Fruit fly (Drosophila melanogaster): ENCODE data around the gene Bmcp.

The Bmcp gene

DNA sequence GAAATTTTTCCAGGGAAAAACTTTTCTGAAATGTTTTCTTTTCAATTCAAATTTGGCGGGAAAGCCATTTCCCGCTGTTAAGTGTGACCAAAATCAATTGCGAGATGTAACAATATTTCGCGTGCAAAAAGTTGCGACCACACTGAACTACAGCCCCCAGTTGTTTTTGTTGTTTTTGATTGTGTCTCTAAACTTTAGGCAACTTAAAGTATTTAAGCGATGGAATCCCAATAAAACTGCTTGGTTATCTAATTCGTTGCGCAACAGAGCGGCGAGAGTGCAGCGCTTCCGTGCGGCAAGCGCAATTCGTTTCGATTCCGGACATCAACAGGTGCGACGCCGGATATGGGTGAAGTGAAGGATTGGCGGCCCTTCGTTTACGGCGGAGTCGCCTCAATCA lies at the start of gene Bmcp:
Bmcp (plus strand) TSS at position 155 of the 400 bp plus-strand sequence.
- TF ChIP-seq noc (tag; optimal IDR thresholded peaks at IDR 0.05), result no peak

DNA sequence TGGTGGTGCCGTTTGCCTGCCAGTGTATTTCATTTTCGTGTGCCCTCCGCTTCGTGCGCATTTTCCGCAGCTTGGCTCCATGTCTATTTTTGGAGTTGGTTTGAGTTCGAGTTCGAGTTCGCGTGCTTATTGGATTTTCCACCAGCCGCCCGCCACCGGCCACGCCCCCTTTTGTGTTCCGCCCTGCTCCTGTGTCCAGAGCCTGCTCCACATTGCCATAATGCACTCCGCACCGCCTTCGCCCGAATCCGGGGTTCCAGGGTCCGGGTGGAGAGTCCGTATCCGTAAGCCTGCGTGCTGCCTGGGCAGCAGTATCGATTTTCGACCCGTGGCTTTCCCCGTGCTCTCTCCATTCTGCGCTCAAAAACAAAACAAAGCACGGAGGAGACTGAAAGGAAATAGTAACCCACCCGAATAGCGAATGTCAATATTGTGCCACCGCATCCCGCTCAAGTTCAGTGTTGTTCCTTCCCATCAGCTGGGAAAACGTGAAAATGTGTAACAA lies 42.4 kb upstream of the Bmcp start:
- TF ChIP-seq noc (tag; optimal IDR thresholded peaks at IDR 0.05), result no peak

DNA sequence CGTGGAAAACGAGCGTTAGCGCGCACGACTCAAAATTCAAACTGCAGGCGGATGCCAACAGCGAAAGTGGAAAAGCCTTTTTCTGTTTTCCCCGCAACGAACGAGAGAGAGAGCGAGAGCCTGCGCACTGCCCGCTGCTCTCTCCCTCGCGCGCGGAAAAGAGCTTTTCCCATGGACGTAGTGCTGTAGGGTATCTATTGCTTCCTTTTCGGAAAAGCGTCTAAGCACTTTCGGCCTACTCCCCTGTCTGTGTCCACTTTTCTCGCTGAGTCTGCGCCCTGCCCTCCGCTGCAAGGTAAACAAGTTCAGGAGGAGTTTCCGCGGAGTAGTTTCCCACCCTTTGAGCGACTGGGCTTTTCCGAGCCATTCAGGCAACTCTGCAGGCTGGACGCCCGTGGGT lies 40.4 kb upstream of the Bmcp start, which contains the start of gene CG32085:
CG32085 (minus strand) TSS at position 47 of the 400 bp plus-strand sequence.
- TF ChIP-seq noc (tag; optimal IDR thresholded peaks at IDR 0.05), result no peak

DNA sequence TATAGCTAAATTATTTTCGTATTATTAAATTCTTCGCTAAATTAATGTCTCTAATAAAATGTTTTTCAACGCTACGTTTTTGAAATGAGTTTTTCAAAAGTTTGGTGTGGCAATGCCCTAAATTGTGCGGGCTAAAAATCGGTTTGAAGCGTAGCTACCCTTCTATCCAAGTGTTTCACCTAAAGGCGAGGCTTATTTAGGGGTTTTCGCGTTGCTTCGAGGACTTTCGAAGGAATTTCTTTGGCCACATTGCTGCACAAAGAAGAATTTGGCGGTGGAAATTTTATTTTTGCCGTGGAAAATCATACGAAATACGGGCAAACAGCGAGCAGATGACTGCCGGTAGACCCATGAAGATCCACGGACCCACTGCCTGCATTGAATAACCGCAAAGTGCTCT lies 38.9 kb upstream of the Bmcp start, which contains the start of gene TfIIEalpha:
TfIIEalpha (plus strand) TSS at position 245 of the 400 bp plus-strand sequence.
- no peak for TF ChIP-seq noc (tag; optimal IDR thresholded peaks at IDR 0.05)

DNA sequence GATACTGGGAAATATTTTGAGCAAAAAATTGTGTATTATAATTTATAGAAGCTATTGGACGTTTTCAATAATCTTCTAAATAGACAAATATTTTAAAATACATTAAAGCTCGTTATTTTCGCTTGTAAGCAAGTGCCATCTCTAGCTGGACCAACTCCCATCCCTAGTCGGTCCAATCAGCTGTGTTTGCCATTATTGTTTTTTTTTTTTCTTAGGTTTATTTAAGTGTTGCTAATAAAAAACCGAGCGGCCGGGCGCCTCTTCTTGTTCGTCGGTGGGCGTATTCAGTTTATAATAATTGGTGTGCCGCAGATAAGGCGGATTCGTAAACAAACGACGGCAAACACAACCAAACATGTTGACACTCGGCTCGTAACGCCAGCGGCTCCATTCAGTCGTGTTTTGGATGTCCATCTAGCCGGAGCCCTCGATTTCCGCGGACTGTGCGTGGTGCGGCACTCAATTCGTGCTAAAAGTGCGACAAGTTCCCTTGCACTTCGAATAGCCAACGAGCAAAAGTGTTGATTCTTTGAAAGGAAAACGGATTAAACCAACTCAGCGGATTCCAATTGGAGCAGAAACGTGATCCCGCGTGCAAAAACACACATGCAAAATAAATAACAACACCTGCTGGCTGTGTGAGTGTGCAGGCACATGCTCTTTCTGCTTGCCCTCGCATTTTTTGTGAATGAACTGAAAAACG lies 36.8 kb upstream of the Bmcp start, which contains the start of gene Sugb:
Sugb (plus strand) TSS at position 162 of the 703 bp plus-strand sequence.
- peak; percentile 72 for TF ChIP-seq noc (tag; optimal IDR thresholded peaks at IDR 0.05)

DNA sequence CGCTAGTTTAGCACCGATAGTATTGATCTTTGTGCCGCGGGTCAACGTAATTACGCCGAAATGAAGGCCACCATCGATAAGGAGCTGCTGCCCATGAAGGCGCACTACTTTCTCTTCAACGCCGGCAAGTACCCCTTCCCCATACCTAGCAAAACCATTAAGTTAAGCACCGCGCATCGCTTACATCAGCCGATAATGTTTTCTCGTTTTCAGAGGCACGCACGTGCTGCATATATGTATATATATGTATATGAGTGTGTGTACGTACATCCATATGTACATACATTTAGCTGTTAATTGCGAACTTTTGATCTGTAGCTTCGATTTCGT lies 36.2 kb upstream of the Bmcp start:
- TF ChIP-seq noc (tag; optimal IDR thresholded peaks at IDR 0.05), result no peak

DNA sequence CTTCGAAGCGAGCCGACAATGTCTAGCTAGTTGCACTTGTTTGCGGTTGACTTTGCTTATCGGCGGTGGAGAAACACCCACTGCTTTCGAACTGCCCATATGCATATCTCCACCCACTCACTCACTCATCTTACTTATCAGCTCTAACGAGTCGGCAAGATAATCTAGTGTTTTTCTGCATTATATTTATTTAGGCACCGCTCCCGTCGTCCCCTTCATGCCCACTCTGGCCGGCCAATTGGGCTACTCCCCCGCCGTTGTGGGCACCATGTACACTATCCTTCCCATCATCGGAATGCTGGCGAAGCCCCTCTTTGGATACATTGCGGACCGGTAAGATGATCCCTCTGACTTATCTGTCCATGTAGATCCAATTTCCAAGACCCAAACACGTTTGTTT lies 34.9 kb upstream of the Bmcp start:
- no peak for TF ChIP-seq noc (tag; optimal IDR thresholded peaks at IDR 0.05)

DNA sequence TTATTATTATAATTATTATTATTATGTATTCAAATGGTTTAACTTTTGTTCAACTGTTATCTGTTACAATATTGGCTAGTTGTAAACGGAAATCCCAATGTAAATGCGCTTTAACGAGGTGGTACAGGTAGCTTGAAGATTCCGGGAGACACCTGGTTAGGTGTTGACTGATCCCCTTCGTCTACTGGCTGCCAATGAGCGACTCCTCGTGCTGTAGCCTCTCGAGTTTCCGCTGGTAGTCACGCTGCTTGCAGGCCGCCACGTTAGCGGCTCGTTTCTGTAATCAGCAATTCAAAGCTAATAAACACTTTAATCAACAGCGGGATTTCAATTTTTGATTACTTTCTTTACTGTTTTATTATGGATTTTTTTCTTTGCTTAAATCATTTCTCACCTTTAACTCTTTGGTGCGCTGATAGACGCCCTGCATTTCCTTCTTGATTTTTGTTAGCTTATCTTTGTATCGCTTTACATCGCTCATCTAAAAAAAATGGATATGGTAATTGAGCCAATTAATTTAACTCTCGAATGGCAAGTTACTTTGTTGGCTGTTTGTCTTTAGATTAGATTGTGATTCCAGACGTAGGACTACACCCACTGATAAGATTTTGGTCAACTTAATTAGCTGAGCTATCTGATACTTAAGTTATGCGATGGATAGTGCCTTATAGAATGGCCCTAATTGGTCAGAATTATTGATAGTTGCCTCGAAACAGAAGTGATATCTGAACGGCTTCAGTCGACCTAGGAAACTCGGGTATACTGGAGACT lies 30.7 kb upstream of the Bmcp start:
- no peak for TF ChIP-seq noc (tag; optimal IDR thresholded peaks at IDR 0.05)

DNA sequence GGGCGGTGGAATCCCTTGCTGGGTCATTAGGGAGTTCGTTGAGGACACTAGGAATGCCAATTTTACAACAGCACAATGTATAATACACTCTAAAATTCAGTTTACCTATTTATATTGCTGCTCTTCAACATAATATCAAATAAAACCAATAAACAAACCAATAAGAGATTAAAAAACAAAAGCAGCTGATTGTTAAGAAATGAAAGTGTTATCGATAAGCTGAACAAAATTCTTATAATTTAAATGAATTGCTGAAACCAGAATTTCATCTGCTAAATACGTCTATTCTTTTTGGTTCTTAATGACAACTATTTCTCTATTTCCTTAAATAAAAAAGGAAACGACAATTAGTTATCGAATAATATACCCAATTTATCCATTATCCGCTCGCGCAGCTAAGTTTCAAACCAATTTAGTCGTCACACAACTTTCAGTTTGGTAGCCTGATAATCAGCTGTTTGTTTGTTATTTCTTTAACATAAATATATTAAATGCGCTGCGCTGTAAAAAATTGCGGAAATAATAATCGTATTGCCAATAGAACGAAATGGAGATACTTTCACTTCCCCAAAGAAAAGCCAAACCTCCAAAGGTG lies 29.4 kb upstream of the Bmcp start, which contains the start of the genes Pldn and CG14135:
Pldn (minus strand) TSS at position 197 of the 595 bp plus-strand sequence.
CG14135 (plus strand) TSS at position 369 of the 595 bp plus-strand sequence.
- no peak for TF ChIP-seq noc (tag; optimal IDR thresholded peaks at IDR 0.05)

DNA sequence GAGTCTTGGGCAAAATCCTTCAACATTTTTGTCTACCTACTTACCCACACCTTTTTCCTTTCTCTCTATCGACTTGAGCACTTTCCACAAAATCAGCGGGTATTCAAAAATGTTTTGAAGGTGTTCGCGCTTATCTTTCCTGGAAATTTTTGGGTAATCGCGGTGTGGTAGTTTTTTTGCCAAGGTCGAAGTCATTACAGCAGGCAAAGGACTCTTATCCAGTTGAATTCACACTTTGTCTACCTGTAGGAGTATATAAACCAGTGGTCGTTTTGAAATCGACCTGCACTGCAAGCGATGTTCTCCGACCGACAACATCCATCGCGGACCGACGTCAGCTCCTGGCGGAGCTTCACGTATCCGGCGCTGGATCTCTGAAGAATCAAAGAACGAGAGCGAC lies 27.9 kb upstream of the Bmcp start:
- TF ChIP-seq noc (tag; optimal IDR thresholded peaks at IDR 0.05), result no peak

DNA sequence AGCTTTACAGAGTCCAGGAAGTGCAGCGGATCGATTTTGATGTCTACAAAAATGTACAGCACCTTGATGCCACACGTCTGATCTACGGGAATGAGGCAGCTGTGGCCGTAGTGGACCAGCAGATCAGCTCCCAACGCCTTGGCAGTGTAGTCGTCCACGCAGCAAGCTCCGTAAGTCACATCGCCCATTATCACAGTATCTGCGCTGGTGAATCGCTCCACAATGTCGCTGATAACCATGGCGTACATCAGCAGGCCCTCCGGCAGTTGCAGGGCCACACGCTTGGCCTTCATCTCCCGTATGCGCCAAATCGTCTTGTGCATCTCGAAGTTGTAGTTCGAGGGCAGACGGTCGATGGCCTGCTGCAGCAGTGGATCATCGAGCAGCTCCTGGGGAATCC lies 25.7 kb upstream of the Bmcp start:
- TF ChIP-seq noc (tag; optimal IDR thresholded peaks at IDR 0.05), result no peak

DNA sequence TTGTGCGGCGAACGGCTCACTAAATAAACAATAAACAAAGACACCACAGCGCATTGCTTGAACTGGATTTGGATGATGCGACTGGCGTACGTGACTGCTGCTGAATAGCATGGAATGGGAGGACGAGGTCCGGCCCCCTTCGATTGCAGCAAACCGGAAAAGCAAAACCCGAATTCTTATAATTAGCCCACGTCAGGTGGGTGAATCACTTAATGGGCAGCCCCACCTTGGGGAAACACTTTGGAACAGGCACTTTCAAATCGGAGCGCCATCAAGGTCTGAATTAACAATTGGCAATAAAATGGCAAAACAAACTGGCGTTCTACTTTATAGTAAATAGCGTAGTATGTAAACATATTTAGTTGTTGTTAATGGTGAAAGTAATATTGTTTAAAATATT lies 24.9 kb upstream of the Bmcp start:
- TF ChIP-seq noc (tag; optimal IDR thresholded peaks at IDR 0.05), result no peak

DNA sequence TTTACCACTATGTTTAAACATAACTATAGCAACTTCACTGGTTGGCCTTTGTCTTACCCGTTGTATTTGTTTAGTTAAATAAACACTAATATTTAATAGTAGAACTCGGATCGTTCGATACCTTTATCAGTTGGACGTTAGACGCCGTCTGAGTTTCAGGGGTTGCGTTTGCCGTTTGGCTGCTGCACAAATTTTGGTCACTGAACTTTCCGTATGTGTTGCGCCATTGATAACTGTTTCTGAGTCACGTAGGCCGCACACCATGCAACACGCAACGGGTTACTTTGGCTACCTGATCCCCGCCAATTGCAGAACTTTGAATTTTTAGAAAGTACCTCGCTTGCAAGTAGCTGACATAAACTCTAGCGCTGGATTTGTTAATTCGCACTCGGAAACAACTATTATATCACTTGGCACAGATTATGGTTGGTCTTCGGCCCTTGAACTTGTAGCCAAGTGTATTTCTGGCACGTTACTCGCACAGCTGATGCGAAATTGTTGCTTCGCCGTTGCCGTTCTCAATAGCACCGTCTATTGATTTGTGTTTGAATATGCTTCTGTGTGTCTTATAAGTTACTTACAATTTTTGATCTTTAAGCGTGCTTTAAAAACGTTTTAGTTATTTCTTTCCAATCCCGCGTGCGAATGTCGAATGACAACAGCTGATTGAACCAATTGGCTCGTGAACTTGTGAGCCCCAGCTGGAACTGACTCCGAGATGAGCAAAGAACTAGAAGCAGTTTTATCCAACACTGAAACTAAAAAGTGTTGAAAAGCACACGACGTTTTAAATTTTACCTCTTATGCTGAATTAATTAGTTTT lies 24.2 kb upstream of the Bmcp start, which contains the start of gene Dph1:
Dph1 (minus strand) TSS at position 670 of the 823 bp plus-strand sequence.
- peak; percentile 65 for TF ChIP-seq noc (tag; optimal IDR thresholded peaks at IDR 0.05)

DNA sequence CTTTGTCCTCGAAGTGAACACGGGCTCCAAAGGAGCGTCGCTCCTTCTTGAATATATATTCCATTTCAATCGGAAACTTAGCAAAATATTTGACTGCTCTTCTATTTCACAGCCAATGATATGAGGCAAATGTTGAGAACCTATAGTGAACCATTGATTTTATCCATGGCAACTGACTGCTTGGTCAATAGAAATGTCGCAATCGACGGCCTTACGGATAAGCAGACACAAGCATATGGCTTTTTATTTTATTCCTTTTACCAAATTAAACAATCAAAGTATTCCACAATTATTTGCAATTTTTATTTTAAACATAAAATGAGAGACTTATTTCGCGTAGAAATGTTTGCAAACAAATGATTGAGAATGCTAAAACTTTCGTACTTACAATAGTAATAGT lies 21.6 kb upstream of the Bmcp start, which contains the start of gene Dnai2:
Dnai2 (minus strand) TSS at position 101 of the 400 bp plus-strand sequence.
- TF ChIP-seq noc (tag; optimal IDR thresholded peaks at IDR 0.05), result no peak

DNA sequence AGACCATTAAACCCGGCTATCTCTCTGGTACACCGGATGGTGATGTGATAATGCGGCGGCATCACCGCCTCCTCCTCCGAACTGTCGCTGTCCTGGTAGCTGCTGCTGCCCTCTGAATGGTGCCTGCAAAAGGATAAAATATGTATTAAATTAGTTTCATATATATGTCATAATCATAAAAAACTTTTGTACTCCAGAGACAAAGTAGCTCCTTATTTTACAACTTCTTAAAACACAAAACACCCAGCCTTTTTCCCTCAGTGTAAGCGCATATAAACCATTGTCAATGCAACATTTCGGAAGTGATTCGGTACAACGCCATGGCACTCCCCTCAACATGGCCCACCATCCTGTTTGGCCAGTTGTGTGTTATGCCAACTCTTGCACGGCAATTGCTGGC lies 19.1 kb upstream of the Bmcp start:
- no peak for TF ChIP-seq noc (tag; optimal IDR thresholded peaks at IDR 0.05)
